Worm (Caenorhabditis elegans): ENCODE data around the gene C10C6.3.

C10C6.3 gene

DNA sequence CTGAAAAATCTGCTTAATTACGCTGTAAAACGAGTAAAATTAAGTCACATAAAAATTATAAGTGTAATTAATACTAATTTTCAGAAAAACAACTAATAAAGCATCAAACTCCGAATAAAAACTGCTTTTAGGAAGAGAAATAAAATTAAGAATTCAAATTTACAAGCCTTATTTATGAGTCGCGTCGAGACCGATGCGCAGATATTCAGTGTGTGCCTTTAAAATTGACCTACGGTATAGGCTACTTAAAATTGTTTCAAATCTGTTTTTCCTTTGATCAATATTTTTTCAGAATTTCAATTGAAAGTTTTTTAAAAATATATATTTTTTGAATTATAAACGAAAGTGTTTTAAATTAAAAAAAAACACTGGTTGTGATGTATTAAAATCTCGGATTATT is 33.1 kb upstream of the C10C6.3 start, which contains the start of gene sms-1:
sms-1 (minus strand) TSS at position 6 of the 400 bp plus-strand sequence.
- TF ChIP-seq pqm-1 (tag; optimal IDR thresholded peaks at IDR 0.05) (no peak), fkh-2 (tag; optimal IDR thresholded peaks at IDR 0.05) (no peak), nhr-12 (tag; optimal IDR thresholded peaks at IDR 0.05) (no peak), eor-1 (tag; optimal IDR thresholded peaks at IDR 0.05) (no peak), pha-4 (tag; optimal IDR thresholded peaks at IDR 0.05) (no peak), daf-12 (tag; optimal IDR thresholded peaks at IDR 0.05) (no peak), fos-1 (tag; optimal IDR thresholded peaks at IDR 0.05) (no peak), mdl-1 (tag; optimal IDR thresholded peaks at IDR 0.05) (no peak), lsy-12 (tag; optimal IDR thresholded peaks at IDR 0.05) (no peak), nhr-67 (tag; optimal IDR thresholded peaks at IDR 0.05) (no peak), nhr-77 (tag; optimal IDR thresholded peaks at IDR 0.05) (no peak), elt-3 (tag; optimal IDR thresholded peaks at IDR 0.05) (no peak), unc-39 (tag; optimal IDR thresholded peaks at IDR 0.05) (no peak), hmg-11 (tag; optimal IDR thresholded peaks at IDR 0.05) (no peak), ama-1 (optimal IDR thresholded peaks at IDR 0.05) (no peak)

DNA sequence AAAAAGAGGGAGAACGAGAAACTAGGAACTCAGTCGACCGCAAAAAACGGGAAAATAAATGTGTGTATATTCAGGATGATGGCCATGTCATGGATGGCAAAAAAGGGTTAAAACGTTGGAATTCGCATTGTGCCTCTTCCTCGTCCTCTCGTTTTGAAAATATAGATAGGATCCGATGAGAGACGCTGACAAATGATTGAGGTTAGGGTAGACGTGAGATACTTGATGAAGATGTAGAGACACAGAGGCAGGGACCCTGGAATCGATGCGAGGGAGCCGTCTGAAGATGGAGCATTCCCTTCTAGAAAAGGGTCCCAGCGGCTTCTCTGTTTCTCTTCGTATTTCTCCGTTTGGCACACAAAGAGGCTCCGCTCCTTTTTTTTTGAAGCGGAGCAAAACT is 29.9 kb upstream of the C10C6.3 start:
- TF ChIP-seq ceh-9 (tag; optimal IDR thresholded peaks at IDR 0.05), result no peak
- no peak for TF ChIP-seq ama-1 (optimal IDR thresholded peaks at IDR 0.05)
- no peak for TF ChIP-seq daf-12 (tag; optimal IDR thresholded peaks at IDR 0.05)
- TF ChIP-seq fkh-10 (GFP tag; optimal IDR thresholded peaks at IDR 0.05), result peak; percentile 18
- no peak for TF ChIP-seq nhr-11 (tag; optimal IDR thresholded peaks at IDR 0.05)
- peak; percentile 34 for TF ChIP-seq elt-1 (tag; optimal IDR thresholded peaks at IDR 0.05)
- peak; percentile 63 for TF ChIP-seq nfya-1 (tag; optimal IDR thresholded peaks at IDR 0.05; ENCODE audit: insufficient read depth)
- no peak for TF ChIP-seq fkh-2 (tag; optimal IDR thresholded peaks at IDR 0.05)
- TF ChIP-seq pqm-1 (tag; optimal IDR thresholded peaks at IDR 0.05), result no peak
- TF ChIP-seq lin-39 (tag; optimal IDR thresholded peaks at IDR 0.05), result peak; percentile 45
- TF ChIP-seq elt-3 (tag; optimal IDR thresholded peaks at IDR 0.05), result no peak
- TF ChIP-seq skn-1 (tag; optimal IDR thresholded peaks at IDR 0.05), result no peak
- TF ChIP-seq ztf-11 (tag; optimal IDR thresholded peaks at IDR 0.05), result no peak
- TF ChIP-seq nhr-67 (tag; optimal IDR thresholded peaks at IDR 0.05), result no peak
- peak; percentile 59 for TF ChIP-seq hmg-11 (tag; optimal IDR thresholded peaks at IDR 0.05)
- TF ChIP-seq elt-2 (tag; optimal IDR thresholded peaks at IDR 0.05), result no peak
- TF ChIP-seq nhr-237 (tag; optimal IDR thresholded peaks at IDR 0.05), result no peak

DNA sequence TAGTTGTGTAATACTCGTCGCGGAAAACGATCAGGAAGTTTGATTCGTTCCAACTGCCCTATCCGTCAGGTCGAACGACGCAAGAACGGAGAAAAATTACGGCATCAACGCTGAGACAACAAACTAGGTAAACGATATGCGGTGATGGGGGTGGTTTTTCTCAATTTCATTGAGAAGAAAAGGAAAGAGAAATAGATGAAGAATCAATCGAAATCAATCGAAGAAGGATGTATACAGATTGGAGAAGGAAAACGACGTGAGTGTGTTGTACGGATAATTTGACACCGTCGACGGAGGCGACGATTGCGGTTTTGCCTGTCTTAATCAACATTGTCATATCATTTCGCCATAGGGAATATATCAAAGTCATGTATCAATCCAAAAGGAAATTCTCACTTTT is 28.9 kb upstream of the C10C6.3 start:
- no peak for TF ChIP-seq jun-1 (tag; optimal IDR thresholded peaks at IDR 0.05)
- TF ChIP-seq sea-2 (GFP tag; optimal IDR thresholded peaks at IDR 0.05), result no peak
- TF ChIP-seq lin-39 (tag; optimal IDR thresholded peaks at IDR 0.05), result no peak
- peak; percentile 29 for TF ChIP-seq ceh-28 (tag; optimal IDR thresholded peaks at IDR 0.05)
- TF ChIP-seq ama-1 (optimal IDR thresholded peaks at IDR 0.05), result no peak
- TF ChIP-seq elt-3 (tag; optimal IDR thresholded peaks at IDR 0.05), result no peak
- TF ChIP-seq nhr-12 (tag; optimal IDR thresholded peaks at IDR 0.05), result no peak
- TF ChIP-seq nhr-23 (tag; optimal IDR thresholded peaks at IDR 0.05), result peak; percentile 47
- TF ChIP-seq nhr-25 (tag; optimal IDR thresholded peaks at IDR 0.05), result peak; percentile 45
- TF ChIP-seq nhr-43 (tag; optimal IDR thresholded peaks at IDR 0.05; ENCODE audit: poor library complexity, severe bottlenecking), result peak; percentile 34
- TF ChIP-seq pqm-1 (tag; optimal IDR thresholded peaks at IDR 0.05), result no peak

DNA sequence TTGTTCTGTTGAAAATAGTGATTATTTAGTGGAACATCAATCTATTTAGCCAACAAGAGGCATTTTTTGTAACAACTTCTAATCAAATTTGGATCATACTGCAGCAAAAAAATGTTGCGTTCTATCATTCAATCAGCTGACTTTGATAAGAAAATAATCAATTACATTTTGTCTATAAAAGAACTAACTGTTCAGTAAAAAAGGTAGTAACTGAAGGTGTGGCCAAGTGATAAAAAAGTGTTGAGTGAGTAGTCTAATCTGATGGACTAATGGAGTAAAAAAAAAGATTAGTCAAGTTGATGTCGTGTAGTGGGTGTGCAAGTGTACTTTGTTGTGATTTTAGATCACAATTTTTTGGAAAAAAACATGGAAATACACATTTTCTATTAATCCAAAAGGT is 27.3 kb upstream of the C10C6.3 start:
- TF ChIP-seq elt-2 (tag; optimal IDR thresholded peaks at IDR 0.05), result peak; percentile 6
- no peak for TF ChIP-seq ceh-16 (tag; optimal IDR thresholded peaks at IDR 0.05)

DNA sequence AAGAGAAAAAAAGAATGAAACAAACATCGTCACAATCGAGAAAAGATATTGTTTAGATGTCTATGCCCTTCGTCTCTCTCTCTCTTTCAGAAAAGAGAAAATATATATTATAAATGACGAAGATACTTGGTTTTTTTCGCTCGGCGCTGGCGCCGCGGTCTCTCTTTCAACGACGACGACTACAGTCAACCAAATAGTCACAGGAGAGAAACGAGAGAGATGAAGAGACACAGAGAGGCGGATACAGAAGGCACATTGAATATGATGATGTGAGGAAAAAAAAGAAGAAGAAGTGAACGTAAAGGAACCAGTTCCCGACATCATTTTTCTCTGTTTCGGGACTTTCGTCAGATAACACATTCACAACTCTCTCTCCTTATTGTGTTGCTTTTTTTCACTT is 26.4 kb upstream of the C10C6.3 start:
- TF ChIP-seq jun-1 (tag; optimal IDR thresholded peaks at IDR 0.05) (no peak), nhr-12 (tag; optimal IDR thresholded peaks at IDR 0.05) (no peak), unc-62 (GFP tag; optimal IDR thresholded peaks at IDR 0.05) (no peak), hmg-11 (tag; optimal IDR thresholded peaks at IDR 0.05) (peak; percentile 2), fkh-10 (GFP tag; optimal IDR thresholded peaks at IDR 0.05) (no peak), egl-27 (tag; optimal IDR thresholded peaks at IDR 0.05) (no peak), pha-4 (tag; optimal IDR thresholded peaks at IDR 0.05) (no peak), lsy-12 (tag; optimal IDR thresholded peaks at IDR 0.05) (peak; percentile 20), nhr-77 (tag; optimal IDR thresholded peaks at IDR 0.05) (no peak), fos-1 (tag; optimal IDR thresholded peaks at IDR 0.05) (no peak), elt-3 (tag; optimal IDR thresholded peaks at IDR 0.05) (no peak), nhr-11 (tag; optimal IDR thresholded peaks at IDR 0.05) (no peak), pqm-1 (tag; optimal IDR thresholded peaks at IDR 0.05) (no peak), lin-39 (tag; optimal IDR thresholded peaks at IDR 0.05) (no peak), ztf-4 (tag; optimal IDR thresholded peaks at IDR 0.05) (no peak), nhr-28 (tag; optimal IDR thresholded peaks at IDR 0.05) (no peak), ceh-82 (tag; optimal IDR thresholded peaks at IDR 0.05) (no peak), nhr-237 (tag; optimal IDR thresholded peaks at IDR 0.05) (no peak), nhr-43 (tag; optimal IDR thresholded peaks at IDR 0.05; ENCODE audit: poor library complexity, severe bottlenecking) (peak; percentile 71), ama-1 (optimal IDR thresholded peaks at IDR 0.05) (no peak), fkh-2 (tag; optimal IDR thresholded peaks at IDR 0.05) (no peak), tbx-2 (tag; optimal IDR thresholded peaks at IDR 0.05) (no peak), snpc-4 (tag; optimal IDR thresholded peaks at IDR 0.05) (no peak), nhr-76 (tag; optimal IDR thresholded peaks at IDR 0.05) (no peak), daf-12 (tag; optimal IDR thresholded peaks at IDR 0.05) (no peak), nfya-1 (tag; optimal IDR thresholded peaks at IDR 0.05; ENCODE audit: insufficient read depth) (peak; percentile 1), mdl-1 (tag; optimal IDR thresholded peaks at IDR 0.05) (no peak), elt-1 (tag; optimal IDR thresholded peaks at IDR 0.05) (peak; percentile 24), nhr-67 (tag; optimal IDR thresholded peaks at IDR 0.05) (no peak), egl-5 (tag; optimal IDR thresholded peaks at IDR 0.05) (no peak), zag-1 (tag; optimal IDR thresholded peaks at IDR 0.05) (no peak), ceh-16 (tag; optimal IDR thresholded peaks at IDR 0.05) (no peak)
